Fruit fly (Drosophila melanogaster): Measurements from ENCODE around the gene IFT46.

Gene IFT46

DNA sequence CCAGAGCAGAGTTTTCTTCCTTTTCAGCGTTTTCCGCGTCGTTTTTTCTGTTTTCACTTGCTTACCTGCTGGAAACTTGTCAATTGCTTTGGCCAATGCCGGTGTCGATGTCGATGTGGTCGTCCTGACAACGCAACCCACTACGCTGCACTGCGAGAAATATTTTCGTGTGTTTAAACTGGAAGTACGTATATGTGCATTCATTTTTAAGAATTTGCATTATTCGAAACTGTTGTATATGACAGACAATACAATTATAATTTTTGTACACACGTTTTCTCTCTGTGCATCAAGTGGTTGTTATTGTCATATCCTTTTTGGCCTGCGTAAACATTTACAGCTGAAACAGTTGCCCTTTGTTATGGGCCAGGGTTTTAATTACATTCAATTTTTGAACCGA, at the start of gene IFT46:
Gene IFT46, minus strand, starts transcription at position 88 of the 400 bp plus-strand sequence.
- TF ChIP-seq prd (optimal IDR thresholded peaks at IDR 0.05) (no peak), prd (GFP tag; IDR thresholded peaks at IDR 0.05) (peak; percentile 87), Rfx (GFP tag; IDR thresholded peaks at IDR 0.05) (peak; percentile 61), CG2199 (GFP tag; IDR thresholded peaks at IDR 0.05) (peak; percentile 28; the same call in 1 of the 3 replicates), CG8388 (GFP tag; optimal IDR thresholded peaks at IDR 0.05) (no peak), tin (GFP tag; optimal IDR thresholded peaks at IDR 0.05) (peak; percentile 8), pfk (GFP tag; optimal IDR thresholded peaks at IDR 0.05) (no peak), CG2712 (tag; optimal IDR thresholded peaks at IDR 0.05) (peak; percentile 35), CG10267 (tag; optimal IDR thresholded peaks at IDR 0.05) (peak; percentile 3), CG10979 (tag; optimal IDR thresholded peaks at IDR 0.05) (peak; percentile 14), zfh1 (GFP tag; IDR thresholded peaks at IDR 0.05) (peak; percentile 71), CG8765 (GFP tag; IDR thresholded peaks at IDR 0.05) (peak; percentile 36; the same call in 1 of the 2 replicates), Neu2 (GFP tag; optimal IDR thresholded peaks at IDR 0.05; ENCODE audit: borderline replicate concordance) (peak; percentile 48), CG7271 (tag; optimal IDR thresholded peaks at IDR 0.05) (peak; percentile 30), Elba2 (GFP tag; optimal IDR thresholded peaks at IDR 0.05) (peak; percentile 44), Sry-δ (GFP tag; optimal IDR thresholded peaks at IDR 0.05) (no peak), CG4404 (GFP tag; IDR thresholded peaks at IDR 0.05) (peak; percentile 55), Med (GFP tag) (peak; percentile 80), CG14710 (tag; optimal IDR thresholded peaks at IDR 0.05) (peak; percentile 1), az2 (GFP tag; optimal IDR thresholded peaks at IDR 0.05) (peak; percentile 9), CG9727 (GFP tag; optimal IDR thresholded peaks at IDR 0.05) (peak; percentile 37), esg (GFP tag; conservative IDR thresholded peaks at IDR 0.05) (peak; percentile 34; the same call in 1 of the 2 replicates), CG8478 (optimal IDR thresholded peaks at IDR 0.05) (no peak), pho (GFP tag; optimal IDR thresholded peaks at IDR 0.05) (no peak), Abd-B (GFP tag; optimal IDR thresholded peaks at IDR 0.05) (no peak), seq (GFP tag; IDR thresholded peaks at IDR 0.05) (0 out of 2 replicates have a peak, but pooled peaks have one; percentile 25), Ets65A (GFP tag) (peak; percentile 88), CG11247 (GFP tag; IDR thresholded peaks at IDR 0.05) (peak; percentile 30; the same call in 1 of the 2 replicates), ap (GFP tag; IDR thresholded peaks at IDR 0.05) (no peak), CG17328 (GFP tag; IDR thresholded peaks at IDR 0.05) (peak; percentile 62), CG15696 (tag; optimal IDR thresholded peaks at IDR 0.05) (peak; percentile 46), Dip2 (GFP tag; IDR thresholded peaks at IDR 0.05) (no peak), row (GFP tag; IDR thresholded peaks at IDR 0.05) (peak; percentile 56; the same call in 1 of the 3 replicates), CG13624 (GFP tag; optimal IDR thresholded peaks at IDR 0.05) (no peak), gro (GFP tag; optimal IDR thresholded peaks at IDR 0.05) (peak; percentile 2), CG30403 (GFP tag; optimal IDR thresholded peaks at IDR 0.05) (peak; percentile 13), ind (GFP tag; optimal IDR thresholded peaks at IDR 0.05) (peak; percentile 11), dmrt11E (tag; optimal IDR thresholded peaks at IDR 0.05) (peak; percentile 32), CG1024 (GFP tag; IDR thresholded peaks at IDR 0.05) (0 out of 2 replicates have a peak, but pooled peaks have one; percentile 13), mam (GFP tag; optimal IDR thresholded peaks at IDR 0.05) (peak; percentile 33), bab2 (GFP tag; optimal IDR thresholded peaks at IDR 0.05) (peak; percentile 25), CG10209 (GFP tag; optimal IDR thresholded peaks at IDR 0.05) (peak; percentile 4), bsh (GFP tag; optimal IDR thresholded peaks at IDR 0.05) (peak in 1 of 2 experiments; percentile 19), CG10959 (GFP tag; IDR thresholded peaks at IDR 0.05) (peak; percentile 54; the same call in 1 of the 2 replicates), CG33557 (GFP tag; optimal IDR thresholded peaks at IDR 0.05) (no peak), lola (GFP tag; optimal IDR thresholded peaks at IDR 0.05) (peak in 1 of 3 experiments; percentile 10), CG1603 (tag; optimal IDR thresholded peaks at IDR 0.05) (peak; percentile 13), Dbx (GFP tag; IDR thresholded peaks at IDR 0.05) (peak; percentile 39; the same call in 1 of the 3 replicates), ac (GFP tag; optimal IDR thresholded peaks at IDR 0.05) (peak; percentile 60), tll (GFP tag; optimal IDR thresholded peaks at IDR 0.05) (peak in 1 of 2 experiments; percentile 89), zf30C (GFP tag; optimal IDR thresholded peaks at IDR 0.05) (peak; percentile 86)
